Fruit fly (Drosophila melanogaster): Measurements from ENCODE around the gene CG3097.

Gene CG3097

dm6 chrX:5724151-5724699 is 46.4 kb downstream of the CG3097 start:
- TF ChIP-seq Myc (optimal IDR thresholded peaks at IDR 0.05) (no peak), h (optimal IDR thresholded peaks at IDR 0.05) (no peak), Sin3A (optimal IDR thresholded peaks at IDR 0.05) (no peak)

- TF ChIP-seq h (optimal IDR thresholded peaks at IDR 0.05) = no peak
- TF ChIP-seq Sin3A (optimal IDR thresholded peaks at IDR 0.05) = no peak
- no peak for TF ChIP-seq psq (optimal IDR thresholded peaks at IDR 0.05)
- TF ChIP-seq Myc (optimal IDR thresholded peaks at IDR 0.05) = no peak
- no peak for TF ChIP-seq ttk (optimal IDR thresholded peaks at IDR 0.05)
- no peak for TF ChIP-seq insv (optimal IDR thresholded peaks at IDR 0.05)
Observed at dm6 chrX:5723577-5723976, 47.0 kb downstream of the CG3097 start.

dm6 chrX:5718476-5719012 is 52.0 kb downstream of the CG3097 start:
- TF ChIP-seq psq (optimal IDR thresholded peaks at IDR 0.05) = no peak
- TF ChIP-seq Myc (optimal IDR thresholded peaks at IDR 0.05) = no peak
- TF ChIP-seq h (optimal IDR thresholded peaks at IDR 0.05) = no peak

- TF ChIP-seq h (optimal IDR thresholded peaks at IDR 0.05) (no peak), Myc (optimal IDR thresholded peaks at IDR 0.05) (no peak), ttk (optimal IDR thresholded peaks at IDR 0.05) (no peak), Sin3A (optimal IDR thresholded peaks at IDR 0.05) (no peak), psq (optimal IDR thresholded peaks at IDR 0.05) (no peak), insv (optimal IDR thresholded peaks at IDR 0.05) (no peak)
Observed at dm6 chrX:5717741-5718475, 52.7 kb downstream of the CG3097 start, which contains the start of gene CG33080. Gene CG33080, minus strand, starts transcription at chrX:5717778.

Measured in Kc167 (cell line).